Worm (Caenorhabditis elegans): ENCODE data around the gene E02C12.8.

- TF ChIP-seq tlf-1 (GFP tag; optimal IDR thresholded peaks at IDR 0.05) (no peak), sea-2 (GFP tag; IDR thresholded peaks at IDR 0.05) (no peak), hsf-1 (GFP tag; IDR thresholded peaks at IDR 0.05) (no peak), madf-10 (tag; optimal IDR thresholded peaks at IDR 0.05) (no peak), hlh-26 (GFP tag; conservative IDR thresholded peaks at IDR 0.05) (no peak), ceh-79 (tag; optimal IDR thresholded peaks at IDR 0.05) (no peak), ccch-3 (GFP tag; optimal IDR thresholded peaks at IDR 0.05) (no peak), rpc-1 (optimal IDR thresholded peaks at IDR 0.05) (no peak), rpc-1 (tag; optimal IDR thresholded peaks at IDR 0.05) (no peak)
These were observed 39.9 kb downstream of the E02C12.8 start, which contains the start of gene acl-14 for ce11 chrV:9333316-9334048.

Data from whole organism, young adult.